Fruit fly (Drosophila melanogaster) whole organism, prepupa: Measurements from ENCODE around the gene CG1116.

ENCODE experiments used
- Blimp-1 ChIP-seq: fragments of 200-800 bp; sonication (Bioruptor generic); optimal IDR thresholded peaks from 3 replicates; lab custom pipeline; 2017; ENCODE audit warnings: missing biosample characterization, missing genetic modification characterization, mild to moderate bottlenecking, moderate library complexity, missing genetic modification reagents
- CG10631 ChIP-seq: fragments of 200-800 bp; sonication (Bioruptor generic); optimal IDR thresholded peaks from 2 replicates; lab custom pipeline; 2016; ENCODE audit warnings: missing biosample characterization, missing genetic modification characterization
- CG11294 ChIP-seq: fragments of 200-800 bp; sonication (Bioruptor generic); IDR thresholded peaks from 2 replicates; pipeline ENCODE4 v1.3.6; 2022; ENCODE audit warnings: missing biosample characterization, missing genetic modification characterization
- CG11762 ChIP-seq: fragments of 200-800 bp; sonication (Bioruptor generic); optimal IDR thresholded peaks from 3 replicates; lab custom pipeline; 2016; ENCODE audit warnings: missing biosample characterization, missing genetic modification characterization; ENCODE audit not compliant: insufficient read depth
- CG11902 ChIP-seq: fragments of 200-800 bp; sonication (Bioruptor generic); optimal IDR thresholded peaks from 3 replicates; lab custom pipeline; 2016; ENCODE audit warnings: missing biosample characterization, missing genetic modification characterization
- CG15336 ChIP-seq: fragments of 200-800 bp; sonication (Bioruptor generic); IDR thresholded peaks from 2 replicates; pipeline ENCODE4 v1.3.6; 2022; ENCODE audit warnings: missing biosample characterization, missing genetic modification characterization
- CG1621 ChIP-seq: fragments of 200-800 bp; sonication (Bioruptor generic); optimal IDR thresholded peaks from 3 replicates; lab custom pipeline; 2018; ENCODE audit warnings: missing biosample characterization, mild to moderate bottlenecking, missing genetic modification characterization
- CG16779 ChIP-seq: fragments of 200-800 bp; sonication (Bioruptor generic); optimal IDR thresholded peaks from 3 replicates; lab custom pipeline; 2017; ENCODE audit warnings: missing biosample characterization, mild to moderate bottlenecking, missing genetic modification characterization
- CG3032 ChIP-seq: fragments of 200-800 bp; optimal IDR thresholded peaks from 2 replicates; lab custom pipeline; 2019; ENCODE audit warnings: missing biosample characterization, mild to moderate bottlenecking, missing genetic modification characterization, moderate library complexity
- CG31627 ChIP-seq: fragments of 200-800 bp; sonication (Bioruptor generic); optimal IDR thresholded peaks from 3 replicates; lab custom pipeline; 2016; ENCODE audit warnings: missing biosample characterization, missing genetic modification characterization
- CG32006 ChIP-seq: fragments of 200-800 bp; sonication (Bioruptor generic); optimal IDR thresholded peaks from 3 replicates; lab custom pipeline; 2017; ENCODE audit warnings: missing biosample characterization, mild to moderate bottlenecking, missing genetic modification characterization
- CG34406 ChIP-seq: fragments of 200-800 bp; sonication (Bioruptor generic); optimal IDR thresholded peaks from 3 replicates; lab custom pipeline; 2016; ENCODE audit warnings: missing biosample characterization, missing genetic modification characterization
- CG3919 ChIP-seq: fragments of 200-800 bp; sonication (Bioruptor generic); optimal IDR thresholded peaks from 3 replicates; lab custom pipeline; 2016; ENCODE audit warnings: missing biosample characterization, missing genetic modification characterization
- CG4318 ChIP-seq: fragments of 200-800 bp; sonication (Bioruptor generic); optimal IDR thresholded peaks from 3 replicates; lab custom pipeline; 2017; ENCODE audit warnings: missing biosample characterization, mild to moderate bottlenecking, missing genetic modification characterization
- CG6163 ChIP-seq: fragments of 200-800 bp; sonication (Bioruptor generic); IDR thresholded peaks from 3 replicates; pipeline ENCODE4 v1.3.6; 2022; ENCODE audit warnings: missing biosample characterization, missing genetic modification characterization
- CG6808 ChIP-seq: fragments of 200-800 bp; sonication (Bioruptor generic); optimal IDR thresholded peaks from 3 replicates; lab custom pipeline; 2017; ENCODE audit warnings: missing biosample characterization, missing genetic modification characterization, mild to moderate bottlenecking, moderate library complexity, missing genetic modification reagents
- CG7368 ChIP-seq: fragments of 200-800 bp; sonication (Bioruptor generic); optimal IDR thresholded peaks from 3 replicates; lab custom pipeline; 2016; ENCODE audit warnings: missing biosample characterization, missing genetic modification characterization
- CG8119 ChIP-seq: fragments of 200-800 bp; sonication (Bioruptor generic); IDR thresholded peaks from 3 replicates; pipeline ENCODE4 v1.3.6; 2022; ENCODE audit warnings: missing biosample characterization, missing genetic modification characterization
- CG8632 ChIP-seq: fragments of 200-800 bp; sonication (Bioruptor generic); optimal IDR thresholded peaks from 3 replicates; lab custom pipeline; 2016; ENCODE audit warnings: missing biosample characterization, missing genetic modification characterization
- CG9139 ChIP-seq: fragments of 200-800 bp; sonication (Bioruptor generic); optimal IDR thresholded peaks from 3 replicates; lab custom pipeline; 2017; ENCODE audit warnings: missing biosample characterization, mild to moderate bottlenecking, missing genetic modification characterization
- Eip75B ChIP-seq: fragments of 200-800 bp; sonication (Bioruptor generic); optimal IDR thresholded peaks from 3 replicates; lab custom pipeline; 2016; ENCODE audit warnings: missing biosample characterization, missing genetic modification characterization
- Eip78C ChIP-seq: fragments of 200-800 bp; sonication (Bioruptor generic); peaks from one replicate; lab custom pipeline; 2016; ENCODE audit warnings: missing biosample characterization, missing genetic modification characterization
- Eip93F ChIP-seq: fragments of 200-800 bp; sonication (Bioruptor generic); optimal IDR thresholded peaks from 2 replicates; lab custom pipeline; 2016; ENCODE audit warnings: missing biosample characterization, mild to moderate bottlenecking, missing genetic modification characterization
- Ets21C ChIP-seq: fragments of 200-800 bp; sonication (Bioruptor generic); optimal IDR thresholded peaks from 3 replicates; lab custom pipeline; 2016; ENCODE audit warnings: missing biosample characterization, missing genetic modification characterization
- Ets96B ChIP-seq: fragments of 200-800 bp; optimal IDR thresholded peaks from 2 replicates; lab custom pipeline; 2019; ENCODE audit warnings: missing biosample characterization, mild to moderate bottlenecking, missing genetic modification characterization, moderate library complexity
- Gug ChIP-seq: fragments of 200-800 bp; sonication (Bioruptor generic); IDR thresholded peaks from 2 replicates; pipeline ENCODE4 v1.3.6; 2022; ENCODE audit warnings: missing biosample characterization, missing genetic modification characterization
- Hr38 ChIP-seq: sonication (Bioruptor generic); optimal IDR thresholded peaks from 2 replicates; lab custom pipeline; 2016; ENCODE audit warnings: missing biosample characterization, missing genetic modification characterization
- Hr39 ChIP-seq: fragments of 200-800 bp; sonication (Bioruptor generic); optimal IDR thresholded peaks from 2 replicates; lab custom pipeline; 2016; ENCODE audit warnings: missing biosample characterization, missing genetic modification characterization
- Hr4 ChIP-seq: fragments of 200-800 bp; sonication (Bioruptor generic); optimal IDR thresholded peaks from 3 replicates; lab custom pipeline; 2016; ENCODE audit warnings: missing biosample characterization, missing genetic modification characterization
- Lpt ChIP-seq: fragments of 200-800 bp; sonication (Bioruptor generic); optimal IDR thresholded peaks from 3 replicates; lab custom pipeline; 2016; ENCODE audit warnings: missing biosample characterization, missing genetic modification characterization
- Met ChIP-seq: fragments of 200-800 bp; sonication (Bioruptor generic); optimal IDR thresholded peaks from 3 replicates; lab custom pipeline; 2016; ENCODE audit warnings: missing biosample characterization, missing genetic modification characterization
- OdsH ChIP-seq: fragments of 200-800 bp; sonication (Bioruptor generic); optimal IDR thresholded peaks from 3 replicates; lab custom pipeline; 2016; ENCODE audit warnings: missing biosample characterization, missing genetic modification characterization
- Smox ChIP-seq: fragments of 200-800 bp; sonication (Bioruptor generic); optimal IDR thresholded peaks from 3 replicates; lab custom pipeline; 2016; ENCODE audit warnings: missing biosample characterization, missing genetic modification characterization
- Sox102F ChIP-seq: fragments of 200-800 bp; sonication (Bioruptor generic); optimal IDR thresholded peaks from 2 replicates; lab custom pipeline; 2016; ENCODE audit warnings: missing biosample characterization, mild to moderate bottlenecking, missing genetic modification characterization
- Sox14 ChIP-seq: fragments of 200-800 bp; sonication (Bioruptor generic); optimal IDR thresholded peaks from 3 replicates; lab custom pipeline; 2016; ENCODE audit warnings: missing biosample characterization, missing genetic modification characterization
- Sox15 ChIP-seq: fragments of 200-800 bp; sonication (Bioruptor generic); optimal IDR thresholded peaks from 3 replicates; lab custom pipeline; 2016; ENCODE audit warnings: missing biosample characterization, missing genetic modification characterization
- achi ChIP-seq: fragments of 200-800 bp; sonication (Bioruptor generic); optimal IDR thresholded peaks from 3 replicates; lab custom pipeline; 2016; ENCODE audit warnings: missing biosample characterization, missing genetic modification characterization
- acj6 ChIP-seq: fragments of 200-800 bp; sonication (Bioruptor generic); optimal IDR thresholded peaks from 3 replicates; lab custom pipeline; 2016; ENCODE audit warnings: missing biosample characterization, missing genetic modification characterization
- cyc ChIP-seq: fragments of 200-800 bp; sonication (Bioruptor generic); optimal IDR thresholded peaks from 3 replicates; lab custom pipeline; 2016; ENCODE audit warnings: missing biosample characterization, missing genetic modification characterization
- dac ChIP-seq: fragments of 200-800 bp; sonication (Bioruptor generic); optimal IDR thresholded peaks from 2 replicates; lab custom pipeline; 2017; ENCODE audit warnings: missing biosample characterization, mild to moderate bottlenecking, missing genetic modification characterization
- dsx ChIP-seq: fragments of 200-800 bp; optimal IDR thresholded peaks from 3 replicates; lab custom pipeline; 2019; ENCODE audit warnings: missing biosample characterization, mild to moderate bottlenecking, missing genetic modification characterization, moderate library complexity; ENCODE audit not compliant: poor library complexity, severe bottlenecking
- eg ChIP-seq: fragments of 200-800 bp; sonication (Bioruptor generic); IDR thresholded peaks from 3 replicates; pipeline ENCODE4 v1.3.6; 2022; ENCODE audit warnings: missing biosample characterization, missing genetic modification characterization
- esn ChIP-seq: fragments of 200-800 bp; sonication (Bioruptor generic); optimal IDR thresholded peaks from 2 replicates; lab custom pipeline; 2016; ENCODE audit warnings: missing biosample characterization, mild to moderate bottlenecking, missing genetic modification characterization, moderate library complexity
- fd59A ChIP-seq: fragments of 200-800 bp; sonication (Bioruptor generic); optimal IDR thresholded peaks from 2 replicates; lab custom pipeline; 2017; ENCODE audit warnings: missing biosample characterization, mild to moderate bottlenecking, missing genetic modification characterization, missing genetic modification reagents
- fd85E ChIP-seq: fragments of 200-800 bp; sonication (Bioruptor generic); optimal IDR thresholded peaks from 3 replicates; lab custom pipeline; 2016; ENCODE audit warnings: missing biosample characterization, missing genetic modification characterization
- fkh ChIP-seq: fragments of 200-800 bp; sonication (Bioruptor generic); optimal IDR thresholded peaks from 3 replicates; lab custom pipeline; 2017; ENCODE audit warnings: missing biosample characterization, mild to moderate bottlenecking, missing genetic modification characterization, moderate library complexity
- lz ChIP-seq: fragments of 200-800 bp; sonication (Bioruptor generic); optimal IDR thresholded peaks from 3 replicates; lab custom pipeline; 2016; ENCODE audit warnings: missing biosample characterization, missing genetic modification characterization
- net ChIP-seq: fragments of 200-800 bp; sonication (Bioruptor generic); optimal IDR thresholded peaks from 3 replicates; lab custom pipeline; 2016; ENCODE audit warnings: missing biosample characterization, missing genetic modification characterization
- salr ChIP-seq, 2 experiments: fragments of 200-800 bp; sonication (Bioruptor generic); optimal IDR thresholded peaks; 3 replicates each; lab custom pipeline; 2016 to 2018; ENCODE audit warnings: missing biosample characterization in 2 of 2, missing genetic modification characterization in 2 of 2, mild to moderate bottlenecking in 1 of 2
- spab ChIP-seq: fragments of 200-800 bp; sonication (Bioruptor generic); optimal IDR thresholded peaks from 2 replicates; lab custom pipeline; 2017; ENCODE audit warnings: missing biosample characterization, mild to moderate bottlenecking, missing genetic modification characterization, missing genetic modification reagents
- ss ChIP-seq, 2 experiments: fragments of 200-800 bp; sonication (Bioruptor generic); optimal IDR thresholded peaks; 2 replicates in 1 of 2; 3 replicates in 1 of 2; lab custom pipeline; 2017 to 2018; ENCODE audit warnings: mild to moderate bottlenecking in 2 of 2, missing biosample characterization in 2 of 2, missing genetic modification characterization in 2 of 2, moderate library complexity in 1 of 2
- svp ChIP-seq: fragments of 200-800 bp; sonication (Bioruptor generic); peaks from one replicate; lab custom pipeline; 2016; ENCODE audit warnings: missing biosample characterization, missing genetic modification characterization
- vri ChIP-seq: fragments of 200-800 bp; sonication (Bioruptor generic); optimal IDR thresholded peaks from 3 replicates; lab custom pipeline; 2016; ENCODE audit warnings: missing biosample characterization, mild to moderate bottlenecking, missing genetic modification characterization

The CG1116 gene

DNA sequence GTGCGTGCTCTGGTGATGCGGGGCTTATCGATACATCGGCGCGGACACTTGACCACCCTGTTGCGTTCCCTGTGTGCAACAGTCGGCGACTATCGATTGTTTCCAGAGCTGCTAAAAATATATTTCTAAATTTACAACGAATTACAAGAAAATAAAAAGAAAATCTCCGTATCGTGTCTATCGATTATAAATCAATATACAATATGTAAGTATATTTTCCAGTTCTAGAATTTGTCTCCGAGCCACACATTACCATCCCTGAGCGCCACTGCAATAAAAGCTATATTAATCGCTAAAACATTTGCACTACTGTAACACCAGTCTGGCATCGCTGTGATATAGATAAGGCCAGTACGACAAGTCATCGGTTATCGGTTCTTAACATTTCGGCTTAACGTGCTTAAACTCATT, 12.7 kb downstream of the CG1116 start, which contains the start of the genes Kat60 and Mms19:
Gene Kat60, minus strand, starts transcription at position 13 of the 411 bp plus-strand sequence.
Gene Mms19, plus strand, starts transcription at position 347 of the 411 bp plus-strand sequence.
- TF ChIP-seq CG8119 (GFP tag; lab: Robert Waterston, UW): no peak
- peak; percentile 81 for TF ChIP-seq Sox14 (GFP tag; lab: Kevin White, UChicago)
- no peak; the same call in 1 of the 2 replicates for TF ChIP-seq CG11294 (GFP tag; lab: Robert Waterston, UW)
- TF ChIP-seq CG11902: peak; percentile 40
- TF ChIP-seq spab (GFP tag; lab: Kevin White, UChicago): no peak
- TF ChIP-seq esn (GFP tag; lab: Kevin White, UChicago): peak; percentile 72
- TF ChIP-seq dsx (GFP tag; lab: Kevin White, UChicago): no peak
- TF ChIP-seq CG9139 (GFP tag; lab: Kevin White, UChicago): no peak
- no peak for TF ChIP-seq CG6808
- TF ChIP-seq ss (GFP tag; optimal IDR thresholded peaks at IDR 0.05; lab: Kevin White, UChicago): no peak
- TF ChIP-seq Smox (GFP tag; lab: Kevin White, UChicago): no peak
- TF ChIP-seq Ets21C (GFP tag; lab: Kevin White, UChicago): peak; percentile 77
- TF ChIP-seq net (GFP tag; lab: Kevin White, UChicago): no peak
- TF ChIP-seq OdsH: no peak
- peak; percentile 55 for TF ChIP-seq Eip75B (GFP tag; lab: Kevin White, UChicago)
- TF ChIP-seq dac (GFP tag; lab: Kevin White, UChicago): no peak
- TF ChIP-seq CG15336: no peak
- TF ChIP-seq cyc (GFP tag; lab: Kevin White, UChicago): peak; percentile 77
- no peak for TF ChIP-seq CG7368
- peak; percentile 29 for TF ChIP-seq CG8632 (GFP tag; lab: Kevin White, UChicago)
- no peak for TF ChIP-seq CG16779 (tag; lab: Kevin White, UChicago)
- peak; percentile 80 for TF ChIP-seq Hr39
- TF ChIP-seq CG10631 (GFP tag; lab: Kevin White, UChicago): peak; percentile 65
- TF ChIP-seq achi (GFP tag; lab: Kevin White, UChicago): peak; percentile 48
- TF ChIP-seq CG3919 (GFP tag; lab: Kevin White, UChicago): peak; percentile 43
- TF ChIP-seq Eip93F (GFP tag; lab: Kevin White, UChicago): peak; percentile 2
- TF ChIP-seq vri (GFP tag; lab: Kevin White, UChicago): peak; percentile 62
- TF ChIP-seq eg (GFP tag; lab: Robert Waterston, UW): peak; percentile 58; the same call in 1 of the 3 replicates
- peak; percentile 16 for TF ChIP-seq CG34406 (GFP tag; lab: Kevin White, UChicago)
- TF ChIP-seq Lpt (GFP tag; lab: Kevin White, UChicago): no peak
- TF ChIP-seq CG4318 (GFP tag; lab: Kevin White, UChicago): no peak
- no peak for TF ChIP-seq Hr38 (GFP tag; lab: Kevin White, UChicago)
- peak; percentile 77 for TF ChIP-seq lz (GFP tag; lab: Kevin White, UChicago)
- no peak for TF ChIP-seq Sox102F (GFP tag; lab: Kevin White, UChicago)
- TF ChIP-seq Eip78C: peak; percentile 75
- TF ChIP-seq CG32006 (GFP tag; lab: Kevin White, UChicago): no peak
- TF ChIP-seq Ets96B (tag; lab: Kevin White, UChicago): peak; percentile 48
- 0 out of 2 replicates have a peak, but pooled peaks have one; percentile 23 for TF ChIP-seq Gug
- TF ChIP-seq fkh (GFP tag; lab: Kevin White, UChicago): no peak
- peak; percentile 71 for TF ChIP-seq Hr4
- no peak for TF ChIP-seq Blimp-1 (GFP tag; lab: Kevin White, UChicago)
- TF ChIP-seq CG3032: peak; percentile 57
- no peak for TF ChIP-seq CG1621 (tag; lab: Kevin White, UChicago)
- TF ChIP-seq Sox15 (GFP tag; lab: Kevin White, UChicago): peak; percentile 64
- TF ChIP-seq CG11762 (GFP tag; lab: Kevin White, UChicago): no peak
- peak; percentile 88 for TF ChIP-seq svp
- TF ChIP-seq Met (GFP tag; lab: Kevin White, UChicago): no peak
- TF ChIP-seq salr (GFP tag; optimal IDR thresholded peaks at IDR 0.05; lab: Kevin White, UChicago): no peak
- no peak for TF ChIP-seq fd59A (GFP tag; lab: Kevin White, UChicago)
- TF ChIP-seq CG6163: no peak; the same call in 2 of the 3 replicates
- TF ChIP-seq acj6 (GFP tag; lab: Kevin White, UChicago): no peak
- peak; percentile 80 for TF ChIP-seq CG31627 (GFP tag; lab: Kevin White, UChicago)
- no peak for TF ChIP-seq fd85E (GFP tag; lab: Kevin White, UChicago)
